Worm (Caenorhabditis elegans): Measurements from ENCODE around the gene H04J21.4.

DNA sequence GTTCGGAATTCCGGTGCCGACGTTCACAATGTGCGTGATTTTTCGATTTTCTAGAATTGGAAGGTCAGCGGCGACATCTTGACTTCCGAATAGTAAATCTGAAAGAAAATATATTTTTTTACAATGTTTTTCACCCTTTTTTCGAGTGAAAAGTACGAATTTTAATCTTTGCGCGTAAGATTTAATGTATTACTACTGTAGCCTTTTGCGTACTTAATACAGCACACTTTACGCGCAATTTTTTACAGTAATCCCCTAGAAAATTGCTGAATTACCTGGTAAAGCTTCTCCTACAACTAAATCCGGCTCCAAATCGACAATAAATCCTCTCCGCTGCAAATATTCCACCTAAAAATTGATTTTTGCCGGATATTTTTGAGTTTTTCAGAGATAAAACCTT is 37.9 kb downstream of the H04J21.4 start:
- TF ChIP-seq mdl-1 (tag; optimal IDR thresholded peaks at IDR 0.05): no peak
- no peak for TF ChIP-seq unc-39 (tag; optimal IDR thresholded peaks at IDR 0.05)
- no peak for TF ChIP-seq ztf-4 (tag; optimal IDR thresholded peaks at IDR 0.05)
- TF ChIP-seq ama-1 (optimal IDR thresholded peaks at IDR 0.05): no peak
- TF ChIP-seq aly-2 (tag; optimal IDR thresholded peaks at IDR 0.05): no peak
- no peak for TF ChIP-seq egl-27 (tag; optimal IDR thresholded peaks at IDR 0.05)
- no peak for TF ChIP-seq snpc-4 (tag; optimal IDR thresholded peaks at IDR 0.05)
- TF ChIP-seq ceh-16 (tag; optimal IDR thresholded peaks at IDR 0.05): no peak
- no peak for TF ChIP-seq nhr-237 (tag; optimal IDR thresholded peaks at IDR 0.05)
- no peak for TF ChIP-seq unc-62 (GFP tag; optimal IDR thresholded peaks at IDR 0.05)
- TF ChIP-seq nhr-6 (tag; optimal IDR thresholded peaks at IDR 0.05): no peak
- no peak for TF ChIP-seq nhr-23 (tag; optimal IDR thresholded peaks at IDR 0.05)
- no peak for TF ChIP-seq sma-3 (GFP tag; optimal IDR thresholded peaks at IDR 0.05)
- TF ChIP-seq skn-1 (tag; optimal IDR thresholded peaks at IDR 0.05): no peak
